Fruit fly (Drosophila melanogaster): ENCODE data around the gene Gbeta5.

DNA sequence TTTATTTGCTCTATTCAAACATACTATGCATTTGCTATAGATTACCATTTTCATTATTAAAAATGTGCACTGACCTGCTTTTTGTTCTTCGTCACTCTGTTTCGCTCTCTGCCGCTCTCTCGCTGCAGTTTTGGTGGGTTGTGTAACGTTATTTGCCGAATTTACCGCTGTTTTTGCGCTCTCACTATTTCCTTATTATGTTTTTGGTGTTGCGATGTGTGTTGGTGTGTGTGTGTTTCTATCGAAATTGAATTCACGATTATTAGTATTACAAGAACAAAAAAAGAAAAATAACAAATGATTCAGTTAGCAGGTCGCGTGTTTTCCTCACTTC is 36.8 kb downstream of the Gbeta5 start:
- TF ChIP-seq insv (optimal IDR thresholded peaks at IDR 0.05) (no peak), psq (optimal IDR thresholded peaks at IDR 0.05) (no peak), h (optimal IDR thresholded peaks at IDR 0.05) (no peak), Sin3A (optimal IDR thresholded peaks at IDR 0.05) (no peak)

Measured in Kc167 (cell line).